Fruit fly (Drosophila melanogaster) whole organism, wandering third instar larva: ENCODE results near the gene bgm.

Source experiments
- Abd-B ChIP-seq: fragments of >200 bp; optimal IDR thresholded peaks from 2 replicates; lab custom pipeline; 2017; ENCODE audit warnings: missing biosample characterization, missing genetic modification characterization
- CG32264 ChIP-seq: fragments of 200-800 bp; sonication (Bioruptor generic); optimal IDR thresholded peaks from 2 replicates; lab custom pipeline; 2016; ENCODE audit warnings: missing biosample characterization, missing genetic modification characterization
- CG9705 ChIP-seq: fragments of 200-800 bp; sonication (Bioruptor generic); optimal IDR thresholded peaks from 2 replicates; lab custom pipeline; 2018; ENCODE audit warnings: missing biosample characterization, mild to moderate bottlenecking, missing genetic modification characterization
- CrebA ChIP-seq: fragments of 200-800 bp; sonication (Bioruptor generic); optimal IDR thresholded peaks from 2 replicates; lab custom pipeline; 2016; ENCODE audit warnings: missing biosample characterization, mild to moderate bottlenecking, missing genetic modification characterization, borderline replicate concordance
- Dfd ChIP-seq: fragments of >200 bp; optimal IDR thresholded peaks from 2 replicates; lab custom pipeline; 2017; ENCODE audit warnings: missing biosample characterization, missing genetic modification characterization
- Dif ChIP-seq: fragments of 200-275, 200-300 bp; sonication (Bioruptor generic); optimal IDR thresholded peaks from 2 replicates; lab custom pipeline; 2018; ENCODE audit warnings: missing biosample characterization, missing genetic modification characterization; ENCODE audit not compliant: partially characterized antibody
- GATAd ChIP-seq: sonication (Bioruptor generic); optimal IDR thresholded peaks from 2 replicates; lab custom pipeline; 2016; ENCODE audit warnings: missing biosample characterization, missing genetic modification characterization
- HLH106 ChIP-seq: fragments of 200-800 bp; optimal IDR thresholded peaks from 3 replicates; lab custom pipeline; 2019; ENCODE audit warnings: missing biosample characterization, mild to moderate bottlenecking, missing genetic modification characterization, moderate library complexity
- Hnf4 ChIP-seq: fragments of 200-800 bp; sonication (Bioruptor generic); optimal IDR thresholded peaks from 2 replicates; lab custom pipeline; 2016; ENCODE audit warnings: missing biosample characterization, mild to moderate bottlenecking, missing genetic modification characterization
- Hr78 ChIP-seq: fragments of >200 bp; optimal IDR thresholded peaks from 2 replicates; lab custom pipeline; 2017; ENCODE audit warnings: missing biosample characterization, missing genetic modification characterization
- Hr83 ChIP-seq: fragments of 200-300 bp; sonication (Bioruptor generic); optimal IDR thresholded peaks from 2 replicates; lab custom pipeline; 2016; ENCODE audit warnings: missing biosample characterization, mild to moderate bottlenecking, missing genetic modification characterization, moderate library complexity; ENCODE audit not compliant: poor library complexity, severe bottlenecking
- Jra ChIP-seq: sonication (Bioruptor generic); optimal IDR thresholded peaks from 2 replicates; lab custom pipeline; 2016; ENCODE audit warnings: missing biosample characterization, missing genetic modification characterization
- Mio ChIP-seq: sonication (Bioruptor generic); optimal IDR thresholded peaks from 2 replicates; lab custom pipeline; 2016; ENCODE audit warnings: missing biosample characterization, missing genetic modification characterization
- Myc ChIP-seq: fragments of >200 bp; optimal IDR thresholded peaks from 2 replicates; lab custom pipeline; 2017
- N ChIP-seq: fragments of >200 bp; optimal IDR thresholded peaks from 2 replicates; lab custom pipeline; 2018; ENCODE audit warnings: missing biosample characterization, missing external identifiers, missing genetic modification characterization
- OdsH ChIP-seq: fragments of 200-800 bp; sonication (Bioruptor generic); optimal IDR thresholded peaks from 2 replicates; lab custom pipeline; 2016; ENCODE audit warnings: missing biosample characterization, mild to moderate bottlenecking, missing genetic modification characterization
- Rel ChIP-seq, 2 experiments: fragments of 200-800 bp; sonication (Bioruptor generic) in 1 of 2; optimal IDR thresholded peaks; 2 replicates in 1 of 2; 3 replicates in 1 of 2; lab custom pipeline; 2016 to 2019; ENCODE audit warnings: mild to moderate bottlenecking in 2 of 2, missing biosample characterization in 2 of 2, missing genetic modification characterization in 2 of 2, moderate library complexity in 1 of 2
- Sp1 ChIP-seq: fragments of 200-800 bp; sonication (Bioruptor generic); optimal IDR thresholded peaks from 3 replicates; lab custom pipeline; 2019; ENCODE audit warnings: missing biosample characterization, mild to moderate bottlenecking, missing genetic modification characterization, moderate library complexity
- Vsx2 ChIP-seq: fragments of 200-300, 225-300 bp; sonication (Bioruptor generic); optimal IDR thresholded peaks from 2 replicates; lab custom pipeline; 2018; ENCODE audit warnings: missing biosample characterization, missing genetic modification characterization; ENCODE audit not compliant: partially characterized antibody
- br ChIP-seq: fragments of 200-800 bp; sonication (Bioruptor generic); optimal IDR thresholded peaks from 2 replicates; lab custom pipeline; 2016; ENCODE audit warnings: missing biosample characterization, missing genetic modification characterization
- brk ChIP-seq: fragments of 200-800 bp; sonication (Bioruptor generic); optimal IDR thresholded peaks from 2 replicates; lab custom pipeline; 2016; ENCODE audit warnings: missing biosample characterization, mild to moderate bottlenecking, missing genetic modification characterization
- dl ChIP-seq, 2 experiments: fragments of 175-275, 200-275 bp in 1 of 2; fragments of 200-275 bp in 1 of 2; sonication (Bioruptor generic); optimal IDR thresholded peaks; lab custom pipeline; 2018; ENCODE audit warnings: mild to moderate bottlenecking in 2 of 2, missing biosample characterization in 2 of 2, missing genetic modification characterization in 2 of 2, moderate library complexity in 2 of 2; ENCODE audit not compliant: partially characterized antibody in 2 of 2, insufficient read depth in 1 of 2
- dmrt93B ChIP-seq: fragments of 200-800 bp; sonication (Bioruptor generic); optimal IDR thresholded peaks from 2 replicates; lab custom pipeline; 2018; ENCODE audit warnings: missing biosample characterization, mild to moderate bottlenecking, missing genetic modification characterization
- dsf ChIP-seq: sonication (Bioruptor generic); optimal IDR thresholded peaks from 2 replicates; lab custom pipeline; 2016; ENCODE audit warnings: missing biosample characterization, missing genetic modification characterization, borderline replicate concordance
- ey ChIP-seq: fragments of 200-800 bp; sonication (Bioruptor generic); optimal IDR thresholded peaks from 2 replicates; lab custom pipeline; 2016; ENCODE audit warnings: missing biosample characterization, missing genetic modification characterization
- foxo ChIP-seq, 2 experiments: fragments of 200-800 bp; sonication (Bioruptor generic); optimal IDR thresholded peaks; 2 replicates in 1 of 2; 3 replicates in 1 of 2; lab custom pipeline; 2016 to 2017; ENCODE audit warnings: missing biosample characterization in 2 of 2, missing genetic modification characterization in 2 of 2
- fru ChIP-seq: fragments of 200-800 bp; sonication (Bioruptor generic); optimal IDR thresholded peaks from 3 replicates; lab custom pipeline; 2016; ENCODE audit warnings: missing biosample characterization, mild to moderate bottlenecking, missing genetic modification characterization
- h ChIP-seq: fragments of 200-800 bp; sonication (Bioruptor generic); optimal IDR thresholded peaks from 3 replicates; lab custom pipeline; 2016; ENCODE audit warnings: missing biosample characterization, mild to moderate bottlenecking, missing genetic modification characterization
- jim ChIP-seq: fragments of 175-275, 200-325 bp; sonication (Bioruptor generic); optimal IDR thresholded peaks from 2 replicates; lab custom pipeline; 2016; ENCODE audit warnings: missing biosample characterization, mild to moderate bottlenecking, missing genetic modification characterization
- lola ChIP-seq: fragments of >200 bp; optimal IDR thresholded peaks from 2 replicates; lab custom pipeline; 2017; ENCODE audit warnings: missing biosample characterization, missing genetic modification characterization
- pan ChIP-seq: fragments of >200 bp; optimal IDR thresholded peaks from 2 replicates; lab custom pipeline; 2017
- psq ChIP-seq: fragments of 200-800 bp; sonication (Bioruptor generic); optimal IDR thresholded peaks from 3 replicates; lab custom pipeline; 2017; ENCODE audit warnings: missing biosample characterization, mild to moderate bottlenecking, missing genetic modification characterization, moderate library complexity
- rgr ChIP-seq: fragments of 200-800 bp; sonication (Bioruptor generic); optimal IDR thresholded peaks from 3 replicates; lab custom pipeline; 2016; ENCODE audit warnings: missing biosample characterization, mild to moderate bottlenecking, missing genetic modification characterization
- sage ChIP-seq: fragments of 200-800 bp; sonication (Bioruptor generic); optimal IDR thresholded peaks from 2 replicates; lab custom pipeline; 2016; ENCODE audit warnings: missing biosample characterization, mild to moderate bottlenecking, missing genetic modification characterization
- sv ChIP-seq: fragments of 200-800 bp; sonication (Bioruptor generic); optimal IDR thresholded peaks from 3 replicates; lab custom pipeline; 2016; ENCODE audit warnings: missing biosample characterization, missing genetic modification characterization
- tai ChIP-seq: sonication (Bioruptor generic); optimal IDR thresholded peaks from 2 replicates; lab custom pipeline; 2016; ENCODE audit warnings: missing biosample characterization, missing genetic modification characterization
- usp ChIP-seq: fragments of >200 bp; optimal IDR thresholded peaks from 2 replicates; lab custom pipeline; 2017; ENCODE audit warnings: missing biosample characterization, missing genetic modification characterization
- woc ChIP-seq: sonication (Bioruptor generic); optimal IDR thresholded peaks from 2 replicates; lab custom pipeline; 2016; ENCODE audit warnings: missing biosample characterization, mild to moderate bottlenecking, missing genetic modification characterization

The bgm gene

DNA sequence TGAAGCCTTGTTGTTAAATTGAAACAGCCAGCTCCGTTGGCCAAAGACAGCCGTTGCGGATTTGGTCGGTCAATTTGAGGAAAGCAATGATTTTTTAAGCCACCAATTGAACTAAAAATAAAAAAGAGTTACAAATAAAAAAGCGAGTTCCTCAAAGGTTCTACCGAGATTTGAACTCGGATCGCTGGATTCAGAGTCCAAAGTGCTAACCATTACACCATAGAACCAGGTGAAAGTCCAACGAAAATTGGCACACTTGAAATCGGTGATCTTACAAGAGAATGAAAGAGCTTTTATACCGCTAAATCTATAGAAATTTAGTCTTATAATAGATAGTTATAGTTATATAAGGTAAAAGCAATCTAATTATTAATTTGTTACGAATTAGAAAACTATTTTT is 2.4 kb upstream of the bgm start:
- TF ChIP-seq Rel (GFP tag; optimal IDR thresholded peaks at IDR 0.05; lab: Kevin White, UChicago) (no peak), Rel (tag; optimal IDR thresholded peaks at IDR 0.05; lab: Kevin White, UChicago) (no peak), sage (GFP tag; lab: Kevin White, UChicago) (no peak), CrebA (GFP tag; lab: Kevin White, UChicago) (peak; percentile 21), Hnf4 (GFP tag; lab: Kevin White, UChicago) (peak; percentile 40), Jra (GFP tag; lab: Kevin White, UChicago) (no peak)

dm6 chr2L:14011591-14012303 is 1.1 kb upstream of the bgm start:
- TF ChIP-seq dsf (no peak), rgr (GFP tag; lab: Kevin White, UChicago) (peak; percentile 31), Mio (GFP tag; lab: Kevin White, UChicago) (no peak), h (GFP tag; lab: Kevin White, UChicago) (peak; percentile 62), jim (GFP tag; lab: Kevin White, UChicago) (no peak), N (GFP tag; lab: Kevin White, UChicago) (no peak), Dif (no peak), Myc (lab: Kevin White, UChicago) (no peak), dl (GFP tag; optimal IDR thresholded peaks at IDR 0.05; lab: Kevin White, UChicago; ENCODE audit: insufficient read depth in 1 of 2, partially characterized antibody in 2 of 2) (no peak), CG32264 (GFP tag; lab: Kevin White, UChicago) (no peak), Vsx2 (GFP tag; lab: Kevin White, UChicago) (no peak), Hnf4 (GFP tag; lab: Kevin White, UChicago) (peak; percentile 14), foxo (GFP tag; optimal IDR thresholded peaks at IDR 0.05; lab: Kevin White, UChicago) (peak in 1 of 2 experiments; percentile 51), usp (no peak), HLH106 (tag; lab: Kevin White, UChicago) (peak; percentile 56), brk (GFP tag; lab: Kevin White, UChicago) (peak; percentile 61), pan (no peak), psq (GFP tag; lab: Kevin White, UChicago) (no peak), woc (GFP tag; lab: Kevin White, UChicago) (peak; percentile 76), lola (GFP tag; lab: Kevin White, UChicago) (no peak), Hr78 (no peak), Hr83 (GFP tag; lab: Kevin White, UChicago) (no peak), dmrt93B (GFP tag; lab: Kevin White, UChicago) (no peak), Sp1 (GFP tag; lab: Kevin White, UChicago) (no peak), sv (GFP tag; lab: Kevin White, UChicago) (no peak), Rel (GFP tag; optimal IDR thresholded peaks at IDR 0.05; lab: Kevin White, UChicago) (no peak), Rel (tag; optimal IDR thresholded peaks at IDR 0.05; lab: Kevin White, UChicago) (no peak), Dfd (no peak), tai (GFP tag; lab: Kevin White, UChicago) (no peak), fru (GFP tag; lab: Kevin White, UChicago) (peak; percentile 24), Jra (GFP tag; lab: Kevin White, UChicago) (no peak), ey (GFP tag; lab: Kevin White, UChicago) (no peak), CG9705 (no peak), OdsH (GFP tag; lab: Kevin White, UChicago) (peak; percentile 38), CrebA (GFP tag; lab: Kevin White, UChicago) (no peak), sage (GFP tag; lab: Kevin White, UChicago) (peak; percentile 35), GATAd (no peak), br (GFP tag; lab: Kevin White, UChicago) (no peak), Abd-B (GFP tag; lab: Kevin White, UChicago) (no peak)
